Worm (Caenorhabditis elegans): Measurements from ENCODE around the gene fcmt-1.

Gene fcmt-1

ce11 chrII:11724362-11724761 lies 15.0 kb upstream of the fcmt-1 start:
- TF ChIP-seq nhr-77 (tag; optimal IDR thresholded peaks at IDR 0.05): no peak
- TF ChIP-seq nhr-237 (tag; optimal IDR thresholded peaks at IDR 0.05): no peak
- TF ChIP-seq lin-39 (tag; optimal IDR thresholded peaks at IDR 0.05): no peak
- peak; percentile 55 for TF ChIP-seq zag-1 (tag; optimal IDR thresholded peaks at IDR 0.05)
- peak; percentile 26 for TF ChIP-seq nhr-6 (tag; optimal IDR thresholded peaks at IDR 0.05)
- TF ChIP-seq ztf-1 (GFP tag; conservative IDR thresholded peaks at IDR 0.05): no peak
- TF ChIP-seq unc-55 (GFP tag; optimal IDR thresholded peaks at IDR 0.05): peak; percentile 1
- TF ChIP-seq fos-1 (tag; optimal IDR thresholded peaks at IDR 0.05): peak; percentile 10
- TF ChIP-seq peb-1 (tag; optimal IDR thresholded peaks at IDR 0.05): no peak
- no peak for TF ChIP-seq nhr-21 (tag; optimal IDR thresholded peaks at IDR 0.05)
- TF ChIP-seq elt-3 (tag; optimal IDR thresholded peaks at IDR 0.05): no peak
- TF ChIP-seq unc-39 (tag; optimal IDR thresholded peaks at IDR 0.05): no peak
- TF ChIP-seq F13H6.1 (tag; optimal IDR thresholded peaks at IDR 0.05): peak; percentile 39
- no peak for TF ChIP-seq R02D3.7 (tag; optimal IDR thresholded peaks at IDR 0.05)
- no peak for TF ChIP-seq ztf-11 (tag; optimal IDR thresholded peaks at IDR 0.05)
- TF ChIP-seq nhr-129 (tag; optimal IDR thresholded peaks at IDR 0.05): peak; percentile 42
- peak; percentile 52 for TF ChIP-seq nhr-25 (tag; optimal IDR thresholded peaks at IDR 0.05)
- no peak for TF ChIP-seq ztf-4 (tag; optimal IDR thresholded peaks at IDR 0.05)
- no peak for TF ChIP-seq nhr-11 (tag; optimal IDR thresholded peaks at IDR 0.05)
- peak; percentile 18 for TF ChIP-seq mab-5 (tag; optimal IDR thresholded peaks at IDR 0.05)
- peak; percentile 80 for TF ChIP-seq C34F6.9 (tag; optimal IDR thresholded peaks at IDR 0.05)
- TF ChIP-seq sem-4 (tag; optimal IDR thresholded peaks at IDR 0.05): peak; percentile 65
- TF ChIP-seq mdl-1 (tag; optimal IDR thresholded peaks at IDR 0.05): peak; percentile 4 to 13
- TF ChIP-seq nhr-12 (tag; optimal IDR thresholded peaks at IDR 0.05): no peak
- no peak for TF ChIP-seq alr-1 (tag; optimal IDR thresholded peaks at IDR 0.05)
- TF ChIP-seq snpc-4 (tag; optimal IDR thresholded peaks at IDR 0.05): no peak
- no peak for TF ChIP-seq ZK546.5 (tag; optimal IDR thresholded peaks at IDR 0.05)
- TF ChIP-seq dmd-4 (tag; optimal IDR thresholded peaks at IDR 0.05): no peak
- no peak for TF ChIP-seq ceh-16 (tag; optimal IDR thresholded peaks at IDR 0.05)
- TF ChIP-seq lin-11 (tag; optimal IDR thresholded peaks at IDR 0.05): no peak
- TF ChIP-seq ceh-82 (tag; optimal IDR thresholded peaks at IDR 0.05): no peak
- no peak for TF ChIP-seq nhr-23 (tag; optimal IDR thresholded peaks at IDR 0.05)
- no peak for TF ChIP-seq elt-1 (tag; optimal IDR thresholded peaks at IDR 0.05)
- TF ChIP-seq sma-3 (GFP tag; optimal IDR thresholded peaks at IDR 0.05): no peak
- no peak for TF ChIP-seq Y55F3AM.14 (GFP tag; optimal IDR thresholded peaks at IDR 0.05)
- peak; percentile 41 for TF ChIP-seq egl-27 (tag; optimal IDR thresholded peaks at IDR 0.05)
- TF ChIP-seq lin-13 (GFP tag; optimal IDR thresholded peaks at IDR 0.05): peak; percentile 3
- no peak for TF ChIP-seq ama-1 (optimal IDR thresholded peaks at IDR 0.05)
- no peak for TF ChIP-seq unc-62 (GFP tag; optimal IDR thresholded peaks at IDR 0.05)
- TF ChIP-seq aly-2 (tag; optimal IDR thresholded peaks at IDR 0.05): no peak
- TF ChIP-seq mbf-1 (tag; optimal IDR thresholded peaks at IDR 0.05): no peak
- no peak for TF ChIP-seq nhr-10 (tag; optimal IDR thresholded peaks at IDR 0.05)
- peak; percentile 48 for TF ChIP-seq sma-9 (GFP tag; optimal IDR thresholded peaks at IDR 0.05)
- TF ChIP-seq sma-9 (tag; optimal IDR thresholded peaks at IDR 0.05): no peak
- no peak for TF ChIP-seq skn-1 (tag; optimal IDR thresholded peaks at IDR 0.05)
- TF ChIP-seq gmeb-1 (tag; optimal IDR thresholded peaks at IDR 0.05): no peak
- peak in 1 of 2 experiments; percentile 65 for TF ChIP-seq lsy-2 (tag; optimal IDR thresholded peaks at IDR 0.05)
- peak; percentile 8 for TF ChIP-seq blmp-1 (tag; optimal IDR thresholded peaks at IDR 0.05; ENCODE audit: insufficient read depth)
- TF ChIP-seq crh-2 (tag; optimal IDR thresholded peaks at IDR 0.05): peak; percentile 64
